Fruit fly (Drosophila melanogaster) whole organism, embryonic: ENCODE results near the gene Irp-1B.

Experiments
- Antp ChIP-seq: fragments of 200-800 bp; sonication (Bioruptor generic); optimal IDR thresholded peaks from 3 replicates; lab custom pipeline; 2016; ENCODE audit warnings: missing biosample characterization, missing genetic modification characterization
- Bgb ChIP-seq: fragments of 200-800 bp; sonication (Bioruptor generic); IDR thresholded peaks from 2 replicates; pipeline ENCODE4 v1.3.6; 2022; ENCODE audit warnings: missing biosample characterization, missing genetic modification characterization; ENCODE audit not compliant: partially characterized antibody
- BtbVII ChIP-seq: fragments of 200-800 bp; sonication (Bioruptor generic); optimal IDR thresholded peaks from 3 replicates; lab custom pipeline; 2017; ENCODE audit warnings: missing biosample characterization, mild to moderate bottlenecking, missing genetic modification characterization
- CG1024 ChIP-seq: fragments of 200-800 bp; sonication (Bioruptor generic); IDR thresholded peaks from 2 replicates; pipeline ENCODE4 v1.3.6; 2022; ENCODE audit warnings: missing biosample characterization, missing genetic modification characterization
- CG11456 ChIP-seq: fragments of 200-800 bp; sonication (Bioruptor generic); IDR thresholded peaks from 3 replicates; pipeline ENCODE4 v1.3.6; 2022; ENCODE audit warnings: missing biosample characterization, missing genetic modification characterization
- CG11504 ChIP-seq: fragments of 200-800 bp; sonication (Bioruptor generic); optimal IDR thresholded peaks from 3 replicates; lab custom pipeline; 2019; ENCODE audit warnings: missing biosample characterization, mild to moderate bottlenecking, missing genetic modification characterization, moderate library complexity
- CG11723 ChIP-seq: fragments of 200-800 bp; sonication (Bioruptor generic); optimal IDR thresholded peaks from 2 replicates; lab custom pipeline; 2017; ENCODE audit warnings: missing biosample characterization, mild to moderate bottlenecking, missing genetic modification characterization
- CG12769 ChIP-seq: fragments of 200-800 bp; sonication (Bioruptor generic); optimal IDR thresholded peaks from 2 replicates; lab custom pipeline; 2019; ENCODE audit warnings: missing biosample characterization, mild to moderate bottlenecking, missing genetic modification characterization, moderate library complexity
- CG13624 ChIP-seq: fragments of 200-800 bp; sonication (Bioruptor generic); optimal IDR thresholded peaks from 2 replicates; lab custom pipeline; 2016; ENCODE audit warnings: missing biosample characterization, missing genetic modification characterization
- CG14860 ChIP-seq: fragments of 200-800 bp; sonication (Bioruptor generic); IDR thresholded peaks from 3 replicates; pipeline ENCODE4 v1.3.6; 2022; ENCODE audit warnings: missing biosample characterization, missing genetic modification characterization; ENCODE audit not compliant: partially characterized antibody
- CG1603 ChIP-seq: fragments of 200-800 bp; sonication (Bioruptor generic); optimal IDR thresholded peaks from 2 replicates; lab custom pipeline; 2019; ENCODE audit warnings: missing biosample characterization, mild to moderate bottlenecking, missing genetic modification characterization, moderate library complexity
- CG2199 ChIP-seq: fragments of 200-800 bp; sonication (Bioruptor generic); IDR thresholded peaks from 3 replicates; pipeline ENCODE4 v1.3.6; 2022; ENCODE audit warnings: missing biosample characterization, missing genetic modification characterization
- CG42726 ChIP-seq: fragments of 200-800 bp; sonication (Bioruptor generic); IDR thresholded peaks from 2 replicates; pipeline ENCODE4 v1.3.6; 2022; ENCODE audit warnings: missing biosample characterization, missing genetic modification characterization; ENCODE audit not compliant: partially characterized antibody
- CG7556 ChIP-seq: fragments of 200-800 bp; sonication (Bioruptor generic); optimal IDR thresholded peaks from 2 replicates; lab custom pipeline; 2017; ENCODE audit warnings: missing biosample characterization, mild to moderate bottlenecking, missing genetic modification characterization
- CG8281 ChIP-seq: fragments of 200-800 bp; sonication (Bioruptor generic); optimal IDR thresholded peaks from 2 replicates; lab custom pipeline; 2018; ENCODE audit warnings: missing biosample characterization, mild to moderate bottlenecking, missing genetic modification characterization, moderate library complexity
- CG8765 ChIP-seq: fragments of 200-800 bp; sonication (Bioruptor generic); IDR thresholded peaks from 2 replicates; pipeline ENCODE4 v1.3.6; 2022; ENCODE audit warnings: missing biosample characterization, missing genetic modification characterization
- CTCF ChIP-seq: fragments of 200-800 bp; sonication (Bioruptor generic); optimal IDR thresholded peaks from 2 replicates; lab custom pipeline; 2017; ENCODE audit warnings: missing biosample characterization, mild to moderate bottlenecking, missing genetic modification characterization, moderate library complexity
- Dip2 ChIP-seq: fragments of 200-800 bp; sonication (Bioruptor generic); IDR thresholded peaks from 2 replicates; pipeline ENCODE4 v1.3.6; 2022; ENCODE audit warnings: missing biosample characterization, missing genetic modification characterization
- E2f1 ChIP-seq: fragments of 200-800 bp; sonication (Bioruptor generic); IDR thresholded peaks from 2 replicates; pipeline ENCODE4 v1.3.6; 2022; ENCODE audit warnings: missing biosample characterization, missing genetic modification characterization
- Gsc ChIP-seq: fragments of 200-800 bp; sonication (Bioruptor generic); IDR thresholded peaks from 2 replicates; pipeline ENCODE4 v1.3.6; 2022; ENCODE audit warnings: missing biosample characterization, missing genetic modification characterization
- HmgZ ChIP-seq: fragments of 200-800 bp; sonication (Bioruptor generic); optimal IDR thresholded peaks from 2 replicates; lab custom pipeline; 2018; ENCODE audit warnings: missing biosample characterization, mild to moderate bottlenecking, missing genetic modification characterization
- Lhr ChIP-seq: fragments of 200-800 bp; sonication (Bioruptor generic); optimal IDR thresholded peaks from 3 replicates; lab custom pipeline; 2017; ENCODE audit warnings: mild to moderate bottlenecking, missing biosample characterization, missing genetic modification reagents, missing genetic modification characterization
- Med ChIP-seq: fragments of 200-800 bp; sonication (Bioruptor generic); peaks from one replicate; lab custom pipeline; 2016; ENCODE audit warnings: missing biosample characterization, missing genetic modification characterization, mild to moderate bottlenecking, inconsistent platforms, moderate library complexity
- Myb ChIP-seq: fragments of 200-800 bp; sonication (Bioruptor generic); optimal IDR thresholded peaks from 2 replicates; lab custom pipeline; 2016; ENCODE audit warnings: missing biosample characterization, missing genetic modification characterization
- PHDP ChIP-seq: fragments of 200-800 bp; sonication (Bioruptor generic); optimal IDR thresholded peaks from 3 replicates; lab custom pipeline; 2018; ENCODE audit warnings: missing biosample characterization, mild to moderate bottlenecking, missing genetic modification characterization, moderate library complexity
- Pdp1 ChIP-seq, 2 experiments: fragments of 200-800 bp; sonication (Bioruptor generic); optimal IDR thresholded peaks; 3 replicates each; lab custom pipeline; 2016; ENCODE audit warnings: missing biosample characterization in 2 of 2, missing genetic modification characterization in 2 of 2, mild to moderate bottlenecking in 1 of 2, moderate library complexity in 1 of 2
- Rfx ChIP-seq: fragments of 200-800 bp; sonication (Bioruptor generic); IDR thresholded peaks from 2 replicates; pipeline ENCODE4 v1.3.6; 2022; ENCODE audit warnings: missing biosample characterization, missing genetic modification characterization
- bigmax ChIP-seq: fragments of 200-800 bp; sonication (Bioruptor generic); optimal IDR thresholded peaks from 2 replicates; lab custom pipeline; 2018; ENCODE audit warnings: missing biosample characterization, mild to moderate bottlenecking, missing genetic modification characterization
- chm ChIP-seq: fragments of 200-800 bp; sonication (Bioruptor generic); IDR thresholded peaks from 2 replicates; pipeline ENCODE4 v1.3.6; 2022; ENCODE audit warnings: missing biosample characterization, missing genetic modification characterization
- ci ChIP-seq: fragments of 200-800 bp; sonication (Bioruptor generic); IDR thresholded peaks from 3 replicates; pipeline ENCODE4 v1.3.6; 2022; ENCODE audit warnings: missing biosample characterization, missing genetic modification characterization
- dmrt99B ChIP-seq: fragments of 200-800 bp; sonication (Bioruptor generic); optimal IDR thresholded peaks from 2 replicates; lab custom pipeline; 2018; ENCODE audit warnings: missing biosample characterization, mild to moderate bottlenecking, missing genetic modification characterization, moderate library complexity
- nerfin-1 ChIP-seq: fragments of 200-800 bp; sonication (Bioruptor generic); optimal IDR thresholded peaks from 3 replicates; lab custom pipeline; 2019; ENCODE audit warnings: missing biosample characterization, mild to moderate bottlenecking, missing genetic modification characterization, moderate library complexity
- sd ChIP-seq: fragments of 200-800 bp; sonication (Bioruptor generic); optimal IDR thresholded peaks from 3 replicates; lab custom pipeline; 2018; ENCODE audit warnings: missing biosample characterization, mild to moderate bottlenecking, missing genetic modification characterization, moderate library complexity
- sens ChIP-seq: fragments of 200-800 bp; sonication (Bioruptor generic); peaks from one replicate; lab custom pipeline; 2016; ENCODE audit warnings: missing biosample characterization, missing genetic modification characterization
- stwl ChIP-seq: fragments of 200-800 bp; sonication (Bioruptor generic); optimal IDR thresholded peaks from 3 replicates; lab custom pipeline; 2018; ENCODE audit warnings: missing biosample characterization, mild to moderate bottlenecking, missing genetic modification characterization, moderate library complexity
- sug ChIP-seq: fragments of 200-800 bp; optimal IDR thresholded peaks from 2 replicates; lab custom pipeline; 2019; ENCODE audit warnings: missing biosample characterization, mild to moderate bottlenecking, missing genetic modification characterization, moderate library complexity
- vvl ChIP-seq: fragments of 200-800 bp; sonication (Bioruptor generic); IDR thresholded peaks from 2 replicates; pipeline ENCODE4 v1.3.6; 2022; ENCODE audit warnings: missing biosample characterization, missing genetic modification characterization

Irp-1B gene

DNA sequence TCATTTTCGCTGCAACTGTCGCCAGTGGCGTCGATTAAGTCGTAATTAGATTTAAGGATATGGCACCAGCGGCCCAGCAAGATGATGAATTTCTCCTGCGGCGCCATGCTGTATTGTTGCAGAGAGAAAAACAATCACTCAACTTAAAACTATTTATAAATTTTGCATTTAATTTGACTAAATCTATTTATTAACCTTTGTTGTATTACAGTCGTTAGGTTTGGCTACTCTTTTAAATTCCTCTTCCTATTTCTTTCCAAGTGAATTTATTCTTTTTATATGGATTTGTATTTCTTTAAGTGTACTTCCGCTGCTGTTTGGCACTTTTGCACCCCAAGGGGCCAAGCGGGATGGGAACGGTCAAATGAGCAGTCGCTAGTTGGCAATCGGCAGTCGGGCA, 36.3 kb upstream of the Irp-1B start (continued):
- peak; percentile 40 for TF ChIP-seq CG1603 (tag; lab: Kevin White, UChicago)

DNA sequence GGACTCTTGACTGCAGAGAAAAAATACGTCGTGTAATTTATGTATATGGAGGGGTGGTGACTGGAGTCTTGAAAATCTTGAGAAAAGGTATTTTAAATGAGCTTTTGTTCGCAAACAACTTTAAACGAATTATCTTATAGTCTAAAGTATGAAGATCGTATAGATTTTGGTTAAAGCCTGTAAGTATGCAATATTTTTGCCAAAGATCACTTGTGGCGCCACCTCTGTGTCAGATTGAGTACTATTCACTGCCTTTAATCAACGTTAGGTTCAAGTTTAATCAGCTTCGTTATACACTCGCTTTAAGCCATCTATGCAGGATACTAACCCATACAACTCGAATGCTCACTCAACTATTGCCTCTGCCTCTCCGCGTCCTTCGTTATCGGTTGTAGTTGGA, 24.3 kb upstream of the Irp-1B start:
- TF ChIP-seq sens (GFP tag; lab: Kevin White, UChicago) (peak; percentile 61), Bgb (GFP tag; lab: Robert Waterston, UW) (0 out of 2 replicates have a peak, but pooled peaks have one; percentile 22), CG11504 (no peak), nerfin-1 (tag; lab: Kevin White, UChicago) (no peak), HmgZ (tag; lab: Kevin White, UChicago) (no peak), vvl (GFP tag; lab: Robert Waterston, UW) (peak; percentile 41), CG11456 (GFP tag; lab: Robert Waterston, UW) (peak; percentile 8; the same call in 1 of the 3 replicates), chm (GFP tag; lab: Robert Waterston, UW) (no peak), ci (GFP tag; lab: Robert Waterston, UW) (peak; percentile 32; the same call in 1 of the 3 replicates), dmrt99B (tag; lab: Kevin White, UChicago) (no peak), CG1024 (GFP tag; lab: Robert Waterston, UW) (0 out of 2 replicates have a peak, but pooled peaks have one; percentile 4), CG1603 (tag; lab: Kevin White, UChicago) (peak; percentile 16), Med (GFP tag; lab: Kevin White, UChicago) (peak; percentile 45), CTCF (GFP tag; lab: Kevin White, UChicago) (peak; percentile 93), CG42726 (GFP tag; lab: Robert Waterston, UW) (0 out of 2 replicates have a peak, but pooled peaks have one; percentile 25), Myb (GFP tag; lab: Kevin White, UChicago) (peak; percentile 37), CG12769 (tag; lab: Kevin White, UChicago) (no peak), Dip2 (GFP tag; lab: Robert Waterston, UW) (peak; percentile 95), Lhr (peak; percentile 2), Rfx (peak; percentile 20; the same call in 1 of the 2 replicates), CG2199 (peak; percentile 71; the same call in 1 of the 3 replicates), stwl (peak; percentile 45), BtbVII (no peak)

DNA sequence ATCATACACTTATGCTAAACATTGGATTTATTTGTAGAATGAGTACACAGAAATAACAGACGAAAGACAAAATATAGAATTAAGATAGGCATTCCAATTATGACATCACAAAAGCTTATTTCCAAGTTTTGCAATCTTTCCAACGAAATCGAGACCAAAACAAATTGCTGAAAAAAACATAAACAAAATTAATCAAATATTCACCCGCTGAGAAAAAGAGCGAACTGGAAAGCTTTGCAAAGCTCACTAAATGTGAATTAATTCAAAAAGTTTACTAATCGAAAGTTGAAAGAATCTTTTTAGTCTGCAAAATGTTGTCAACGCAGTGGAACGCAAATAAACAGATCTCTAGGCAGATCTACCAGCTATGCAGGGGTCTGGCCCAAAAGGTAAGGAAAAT, 21.8 kb upstream of the Irp-1B start, which contains the start of gene Cyp12e1:
Gene Cyp12e1 (plus strand): TSS at position 301 of the 400 bp plus-strand sequence.
- TF ChIP-seq Antp (GFP tag; lab: Kevin White, UChicago) (no peak), CG8765 (GFP tag; lab: Robert Waterston, UW) (no peak), PHDP (tag; lab: Kevin White, UChicago) (no peak), CG8281 (tag; lab: Kevin White, UChicago) (no peak), CG11723 (GFP tag; lab: Kevin White, UChicago) (no peak), Pdp1 (GFP tag; optimal IDR thresholded peaks at IDR 0.05; lab: Kevin White, UChicago) (peak in 1 of 2 experiments; percentile 42), sd (tag; lab: Kevin White, UChicago) (peak; percentile 39), Gsc (GFP tag; lab: Robert Waterston, UW) (no peak), bigmax (GFP tag; lab: Kevin White, UChicago) (no peak), CG14860 (GFP tag; lab: Robert Waterston, UW) (no peak), sug (tag; lab: Kevin White, UChicago) (no peak), E2f1 (GFP tag; lab: Robert Waterston, UW) (no peak), CG11504 (no peak), CG13624 (no peak), CG7556 (GFP tag; lab: Kevin White, UChicago) (no peak)
